Worm (Caenorhabditis elegans) whole organism, young adult: ENCODE data around the gene D2096.9.

Experiments
- C06A6.2 ChIP-seq: fragments of 200-800 bp; sonication (Bioruptor generic); conservative IDR thresholded peaks from 2 replicates; pipeline ENCODE4 v1.3.6; 2022; ENCODE audit warnings: missing genetic modification characterization, missing compliant biosample characterization
- C17E4.6 ChIP-seq: fragments of 200-800 bp; sonication (Bioruptor generic); IDR thresholded peaks from 2 replicates; pipeline ENCODE4 v1.3.6; 2022; ENCODE audit warnings: missing genetic modification reagents, missing genetic modification characterization, missing compliant biosample characterization
- D2030.7 ChIP-seq: fragments of 200-800 bp; sonication (Bioruptor generic); IDR thresholded peaks from 2 replicates; pipeline ENCODE4 v1.3.6; 2022; ENCODE audit warnings: missing genetic modification reagents, missing genetic modification characterization, missing compliant biosample characterization
- F10E7.11 ChIP-seq: sonication (generic microtip); optimal IDR thresholded peaks from 2 replicates; lab custom pipeline; 2017; ENCODE audit warnings: mild to moderate bottlenecking, missing genetic modification characterization, moderate library complexity, missing compliant biosample characterization
- F23B12.7 ChIP-seq: sonication (generic microtip); optimal IDR thresholded peaks from 2 replicates; lab custom pipeline; 2017; ENCODE audit warnings: missing genetic modification characterization, mild to moderate bottlenecking, missing compliant biosample characterization, antibody characterized with exemption, moderate library complexity; ENCODE audit not compliant: insufficient read depth
- F33H1.4 ChIP-seq: fragments of 200-800 bp; sonication (Bioruptor generic); IDR thresholded peaks from 2 replicates; pipeline ENCODE4 v1.3.6; 2022; ENCODE audit warnings: missing genetic modification reagents, missing genetic modification characterization, missing compliant biosample characterization
- F39B2.1 ChIP-seq: fragments of 200-800 bp; sonication (Bioruptor generic); IDR thresholded peaks from 2 replicates; pipeline ENCODE4 v1.3.6; 2022; ENCODE audit warnings: missing genetic modification reagents, missing genetic modification characterization, missing compliant biosample characterization
- T07F8.4 ChIP-seq: sonication (generic microtip); optimal IDR thresholded peaks from 2 replicates; lab custom pipeline; 2016; ENCODE audit warnings: mild to moderate bottlenecking, missing genetic modification characterization, moderate library complexity, missing compliant biosample characterization
- Y53F4B.3 ChIP-seq: fragments of 200-800 bp; sonication (Bioruptor generic); IDR thresholded peaks from 2 replicates; pipeline ENCODE4 v1.3.6; 2022; ENCODE audit warnings: missing genetic modification reagents, missing genetic modification characterization, missing compliant biosample characterization
- Y53G8AR.9 ChIP-seq: fragments of 200-800 bp; sonication (Bioruptor generic); conservative IDR thresholded peaks from 2 replicates; pipeline ENCODE4 v1.3.6; 2022; ENCODE audit warnings: missing genetic modification reagents, missing genetic modification characterization, missing compliant biosample characterization
- Y56A3A.18 ChIP-seq: fragments of 200-800 bp; sonication (Bioruptor generic); IDR thresholded peaks from 2 replicates; pipeline ENCODE4 v1.3.6; 2022; ENCODE audit warnings: missing genetic modification reagents, missing genetic modification characterization, missing compliant biosample characterization
- Y67H2A.10 ChIP-seq: fragments of 200-800 bp; sonication (Bioruptor generic); conservative IDR thresholded peaks from 2 replicates; pipeline ENCODE4 v1.3.6; 2022; ENCODE audit warnings: missing genetic modification reagents, missing genetic modification characterization, missing compliant biosample characterization
- Y79H2A.3 ChIP-seq: fragments of 200-800 bp; sonication (Bioruptor generic); conservative IDR thresholded peaks from 2 replicates; pipeline ENCODE4 v1.3.6; 2022; ENCODE audit warnings: missing genetic modification reagents, missing genetic modification characterization, missing compliant biosample characterization
- Y95B8A.8 ChIP-seq: fragments of 200-800 bp; sonication (Bioruptor generic); IDR thresholded peaks from 2 replicates; pipeline ENCODE4 v1.3.6; 2022; ENCODE audit warnings: missing genetic modification reagents, missing genetic modification characterization, missing compliant biosample characterization
- ZK185.1 ChIP-seq: sonication (generic microtip); optimal IDR thresholded peaks from 2 replicates; lab custom pipeline; 2016; ENCODE audit warnings: mild to moderate bottlenecking, missing genetic modification characterization, missing compliant biosample characterization; ENCODE audit not compliant: poor library complexity, severe bottlenecking
- aptf-2 ChIP-seq: fragments of 200-800 bp; sonication (Bioruptor generic); conservative IDR thresholded peaks from 2 replicates; pipeline ENCODE4 v1.3.6; 2022; ENCODE audit warnings: missing genetic modification reagents, missing genetic modification characterization, missing compliant biosample characterization
- attf-3 ChIP-seq: fragments of 200-800 bp; sonication (Bioruptor generic); conservative IDR thresholded peaks from 2 replicates; pipeline ENCODE4 v1.3.6; 2022; ENCODE audit warnings: missing genetic modification reagents, missing genetic modification characterization, missing compliant biosample characterization
- cebp-2 ChIP-seq: fragments of 200-800 bp; sonication (Bioruptor generic); IDR thresholded peaks from 2 replicates; pipeline ENCODE4 v1.3.6; 2022; ENCODE audit warnings: missing genetic modification characterization, missing compliant biosample characterization
- ceh-40 ChIP-seq: fragments of 200-800 bp; sonication (Bioruptor generic); IDR thresholded peaks from 2 replicates; pipeline ENCODE4 v1.3.6; 2022; ENCODE audit warnings: missing genetic modification characterization, missing compliant biosample characterization
- ceh-58 ChIP-seq: fragments of 200-800 bp; sonication (Bioruptor generic); IDR thresholded peaks from 2 replicates; pipeline ENCODE4 v1.3.6; 2022; ENCODE audit warnings: missing genetic modification characterization, missing compliant biosample characterization
- ceh-91 ChIP-seq: fragments of 200-800 bp; sonication (Bioruptor generic); IDR thresholded peaks from 2 replicates; pipeline ENCODE4 v1.3.6; 2022; ENCODE audit warnings: missing genetic modification reagents, missing genetic modification characterization, missing compliant biosample characterization
- die-1 ChIP-seq: sonication (generic microtip); optimal IDR thresholded peaks from 2 replicates; lab custom pipeline; 2016; ENCODE audit warnings: missing genotype, mild to moderate bottlenecking, missing genetic modification characterization, missing compliant biosample characterization
- egl-18 ChIP-seq: fragments of 200-800 bp; sonication (Bioruptor generic); IDR thresholded peaks from 2 replicates; pipeline ENCODE4 v1.3.6; 2022; ENCODE audit warnings: missing genetic modification reagents, missing genetic modification characterization, missing compliant biosample characterization
- egl-44 ChIP-seq: fragments of 200-800 bp; sonication (Bioruptor generic); IDR thresholded peaks from 2 replicates; pipeline ENCODE4 v1.3.6; 2022; ENCODE audit warnings: missing genetic modification reagents, missing genetic modification characterization, missing compliant biosample characterization
- egrh-3 ChIP-seq: fragments of 200-800 bp; sonication (Bioruptor generic); IDR thresholded peaks from 2 replicates; pipeline ENCODE4 v1.3.6; 2022; ENCODE audit warnings: missing genetic modification reagents, missing genetic modification characterization, missing compliant biosample characterization
- ekl-4 ChIP-seq: fragments of 200-800 bp; sonication (Bioruptor generic); IDR thresholded peaks from 2 replicates; pipeline ENCODE4 v1.3.6; 2022; ENCODE audit warnings: missing genetic modification reagents, missing genetic modification characterization, missing compliant biosample characterization
- ets-4 ChIP-seq: fragments of 200-800 bp; sonication (Bioruptor generic); optimal IDR thresholded peaks from 2 replicates; lab custom pipeline; 2018; ENCODE audit warnings: mild to moderate bottlenecking, missing genetic modification characterization, missing compliant biosample characterization
- hlh-12 ChIP-seq: sonication (generic microtip); optimal IDR thresholded peaks from 2 replicates; lab custom pipeline; 2016; ENCODE audit warnings: missing genetic modification characterization, missing compliant biosample characterization
- hlh-26 ChIP-seq: fragments of 200-800 bp; sonication (Bioruptor generic); conservative IDR thresholded peaks from 2 replicates; pipeline ENCODE4 v1.3.6; 2022; ENCODE audit warnings: missing genetic modification reagents, missing genetic modification characterization, missing compliant biosample characterization
- hrde-1 ChIP-seq: sonication (generic microtip); optimal IDR thresholded peaks from 2 replicates; lab custom pipeline; 2016; ENCODE audit warnings: missing genetic modification characterization, mild to moderate bottlenecking, missing compliant biosample characterization, moderate library complexity, missing genotype, missing genetic modification reagents, borderline replicate concordance
- hsf-1 ChIP-seq: fragments of 200-800 bp; sonication (Bioruptor generic); IDR thresholded peaks from 2 replicates; pipeline ENCODE4 v1.3.6; 2022; ENCODE audit warnings: missing genetic modification reagents, missing genetic modification characterization, missing compliant biosample characterization
- lag-1 ChIP-seq: fragments of 200-800 bp; sonication (Bioruptor generic); IDR thresholded peaks from 2 replicates; pipeline ENCODE4 v1.3.6; 2022; ENCODE audit warnings: missing genetic modification reagents, missing genetic modification characterization, missing compliant biosample characterization
- lin-26 ChIP-seq: fragments of 200-800 bp; sonication (Bioruptor generic); IDR thresholded peaks from 2 replicates; pipeline ENCODE4 v1.3.6; 2022; ENCODE audit warnings: missing genetic modification reagents, missing genetic modification characterization, missing compliant biosample characterization
- mes-4 ChIP-seq: sonication (generic microtip); optimal IDR thresholded peaks from 2 replicates; lab custom pipeline; 2016; ENCODE audit warnings: missing genotype, missing genetic modification characterization, missing compliant biosample characterization
- mxl-1 ChIP-seq: sonication (generic microtip); optimal IDR thresholded peaks from 2 replicates; lab custom pipeline; 2016; ENCODE audit warnings: missing genetic modification characterization, missing compliant biosample characterization
- nfya-1 ChIP-seq: sonication (generic microtip); optimal IDR thresholded peaks from 2 replicates; lab custom pipeline; 2017; ENCODE audit warnings: antibody characterized with exemption, missing compliant biosample characterization, missing genetic modification characterization, borderline replicate concordance; ENCODE audit not compliant: insufficient read depth
- nhr-120 ChIP-seq: fragments of 200-800 bp; sonication (Bioruptor generic); IDR thresholded peaks from 2 replicates; pipeline ENCODE4 v1.3.6; 2022; ENCODE audit warnings: missing genetic modification characterization, missing compliant biosample characterization
- nhr-179 ChIP-seq: sonication (generic microtip); optimal IDR thresholded peaks from 2 replicates; lab custom pipeline; 2016; ENCODE audit warnings: mild to moderate bottlenecking, missing genetic modification characterization, missing compliant biosample characterization
- pbrm-1 ChIP-seq: fragments of 200-800 bp; sonication (Bioruptor generic); IDR thresholded peaks from 2 replicates; pipeline ENCODE4 v1.3.6; 2022; ENCODE audit warnings: missing genetic modification reagents, missing genetic modification characterization, missing compliant biosample characterization
- repo-1 ChIP-seq: sonication (generic microtip); optimal IDR thresholded peaks from 2 replicates; lab custom pipeline; 2017; ENCODE audit warnings: mild to moderate bottlenecking, missing genetic modification characterization, missing compliant biosample characterization
- snpc-1.3 ChIP-seq: sonication (generic microtip); optimal IDR thresholded peaks from 2 replicates; lab custom pipeline; 2017; ENCODE audit warnings: missing genetic modification characterization, mild to moderate bottlenecking, missing compliant biosample characterization, antibody characterized with exemption, moderate library complexity, missing genotype, missing genetic modification reagents; ENCODE audit not compliant: insufficient read depth
- snpc-3.4 ChIP-seq: sonication (generic microtip); optimal IDR thresholded peaks from 2 replicates; lab custom pipeline; 2017; ENCODE audit warnings: missing genetic modification characterization, mild to moderate bottlenecking, missing compliant biosample characterization, antibody characterized with exemption, moderate library complexity, missing genotype, missing genetic modification reagents
- zfh-2 ChIP-seq: fragments of 200-800 bp; sonication (Bioruptor generic); conservative IDR thresholded peaks from 2 replicates; pipeline ENCODE4 v1.3.6; 2022; ENCODE audit warnings: missing genetic modification reagents, missing genetic modification characterization, missing compliant biosample characterization
- ztf-18 ChIP-seq: sonication (generic microtip); optimal IDR thresholded peaks from 2 replicates; lab custom pipeline; 2016; ENCODE audit warnings: missing genotype, mild to moderate bottlenecking, missing genetic modification characterization, missing compliant biosample characterization
- ztf-22 ChIP-seq: fragments of 200-800 bp; sonication (Bioruptor generic); optimal IDR thresholded peaks from 2 replicates; lab custom pipeline; 2018; ENCODE audit warnings: mild to moderate bottlenecking, missing genetic modification characterization, moderate library complexity, missing compliant biosample characterization
- ztf-25 ChIP-seq: fragments of 200-800 bp; sonication (Bioruptor generic); IDR thresholded peaks from 2 replicates; pipeline ENCODE4 v1.3.6; 2022; ENCODE audit warnings: missing genetic modification reagents, missing genetic modification characterization, missing compliant biosample characterization
- ztf-3 ChIP-seq: fragments of 200-800 bp; sonication (Bioruptor generic); optimal IDR thresholded peaks from 2 replicates; lab custom pipeline; 2018; ENCODE audit warnings: mild to moderate bottlenecking, missing genetic modification characterization, missing compliant biosample characterization
- ztf-6 ChIP-seq: fragments of 200-800 bp; sonication (Bioruptor generic); IDR thresholded peaks from 2 replicates; pipeline ENCODE4 v1.3.6; 2022; ENCODE audit warnings: missing genetic modification reagents, missing genetic modification characterization, missing compliant biosample characterization

The D2096.9 gene

DNA sequence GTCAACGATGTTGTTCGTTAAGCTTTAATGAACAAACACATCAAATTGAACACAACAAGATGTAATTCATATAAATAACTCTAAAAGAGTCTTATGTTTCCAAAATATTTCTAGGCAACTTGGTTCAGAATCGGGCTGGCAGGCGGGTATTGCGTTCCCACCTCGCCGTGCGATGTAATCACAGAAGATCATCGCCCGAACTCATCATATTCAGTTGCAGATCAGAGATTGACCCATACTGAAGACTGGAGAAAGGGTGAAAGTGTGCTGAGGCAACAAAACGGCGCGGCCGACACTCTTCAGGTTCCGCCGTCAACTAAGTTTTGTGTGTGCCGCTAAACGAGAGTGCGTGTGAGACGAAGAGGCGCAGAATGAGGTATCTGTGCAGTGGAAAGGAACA is 45.9 kb upstream of the D2096.9 start:
- TF ChIP-seq snpc-1.3 (tag; lab: Kevin White, UChicago) (peak; percentile 95), Y67H2A.10 (GFP tag; lab: Robert Waterston, UW) (0 out of 2 replicates have a peak, but pooled peaks have one; percentile 39), ceh-58 (GFP tag; lab: Robert Waterston, UW) (no peak), mes-4 (peak; percentile 83), attf-3 (GFP tag; lab: Robert Waterston, UW) (peak; percentile 65), ztf-25 (GFP tag; lab: Robert Waterston, UW) (peak; percentile 60; the same call in 1 of the 2 replicates), ztf-3 (GFP tag; lab: Kevin White, UChicago) (peak; percentile 38), mxl-1 (tag; lab: Kevin White, UChicago) (no peak), ztf-22 (peak; percentile 60), Y56A3A.18 (GFP tag; lab: Robert Waterston, UW) (peak; percentile 85), ekl-4 (GFP tag; lab: Robert Waterston, UW) (peak; percentile 95), cebp-2 (GFP tag; lab: Robert Waterston, UW) (peak; percentile 80; the same call in 1 of the 2 replicates), Y79H2A.3 (GFP tag; lab: Robert Waterston, UW) (0 out of 2 replicates have a peak, but pooled peaks have one; percentile 16), snpc-3.4 (tag; lab: Kevin White, UChicago) (peak; percentile 98), C17E4.6 (GFP tag; lab: Robert Waterston, UW) (peak; percentile 95), ztf-18 (tag; lab: Kevin White, UChicago) (peak; percentile 79), nhr-179 (tag; lab: Kevin White, UChicago) (no peak), egl-44 (GFP tag; lab: Robert Waterston, UW) (peak; percentile 26; the same call in 1 of the 2 replicates), F39B2.1 (peak; percentile 74), egrh-3 (peak; percentile 71), lag-1 (GFP tag; lab: Robert Waterston, UW) (no peak), nhr-120 (GFP tag; lab: Robert Waterston, UW) (no peak), ceh-91 (GFP tag; lab: Robert Waterston, UW) (peak; percentile 69), Y53F4B.3 (GFP tag; lab: Robert Waterston, UW) (peak; percentile 51; the same call in 1 of the 2 replicates), pbrm-1 (GFP tag; lab: Robert Waterston, UW) (peak; percentile 99), hlh-26 (GFP tag; lab: Robert Waterston, UW) (no peak), Y53G8AR.9 (GFP tag; lab: Robert Waterston, UW) (peak; percentile 87), ceh-40 (GFP tag; lab: Robert Waterston, UW) (no peak), nfya-1 (tag; lab: Kevin White, UChicago) (no peak), F10E7.11 (peak; percentile 59), ztf-6 (GFP tag; lab: Robert Waterston, UW) (no peak), aptf-2 (no peak), hlh-12 (tag; lab: Kevin White, UChicago) (no peak), ets-4 (GFP tag; lab: Kevin White, UChicago) (peak; percentile 74), F33H1.4 (GFP tag; lab: Robert Waterston, UW) (peak; percentile 81), T07F8.4 (tag; lab: Kevin White, UChicago) (peak; percentile 66), Y95B8A.8 (GFP tag; lab: Robert Waterston, UW) (peak; percentile 70; the same call in 1 of the 2 replicates), hrde-1 (tag; lab: Kevin White, UChicago) (peak; percentile 56), hsf-1 (peak; percentile 87), C06A6.2 (0 out of 2 replicates have a peak, but pooled peaks have one; percentile 25), D2030.7 (GFP tag; lab: Robert Waterston, UW) (peak; percentile 98), F23B12.7 (peak; percentile 63), zfh-2 (no peak), repo-1 (peak; percentile 90), ZK185.1 (tag; lab: Kevin White, UChicago) (peak; percentile 85), lin-26 (no peak), die-1 (tag; lab: Kevin White, UChicago) (peak; percentile 56), egl-18 (GFP tag; lab: Robert Waterston, UW) (0 out of 2 replicates have a peak, but pooled peaks have one; percentile 35)
